Fruit fly (Drosophila melanogaster): ENCODE results near the gene ImpE3.
"Not testable (repeated sequence)": the region's sequence is repeated elsewhere in the genome, so short reads cannot be mapped to it uniquely, and the experiment has no call there.

ImpE3 gene

DNA sequence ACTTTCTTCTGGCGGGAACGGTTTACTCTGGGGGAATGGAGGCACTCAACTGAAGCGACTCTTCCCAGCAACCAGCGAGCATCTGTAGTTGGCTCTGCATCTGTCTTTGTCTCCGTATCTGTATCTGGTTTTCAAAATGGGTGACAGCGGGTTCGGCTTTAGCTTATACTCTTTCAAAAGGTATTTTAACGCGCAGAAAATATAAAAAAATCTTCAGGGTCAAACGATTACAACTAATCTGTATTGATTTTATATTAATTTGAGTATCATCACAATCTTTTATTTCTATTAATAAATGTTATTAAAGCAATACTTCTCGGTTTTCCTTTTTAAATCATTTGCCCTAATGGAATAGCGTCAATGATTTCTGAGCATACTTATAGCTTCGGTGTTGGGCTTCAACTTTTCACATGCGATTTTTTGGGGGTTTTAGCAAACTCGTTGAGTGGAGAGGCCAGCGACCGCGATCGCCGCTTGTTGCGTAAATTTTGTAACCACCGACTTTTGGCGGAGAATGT is at the start of gene ImpE3:
Gene ImpE3, minus strand, starts transcription at position 51 of the 518 bp plus-strand sequence.
- TF ChIP-seq pan (optimal IDR thresholded peaks at IDR 0.05), result no peak
- no peak for TF ChIP-seq EcR (GFP tag; optimal IDR thresholded peaks at IDR 0.05)
- TF ChIP-seq usp (GFP tag; optimal IDR thresholded peaks at IDR 0.05), result no peak
- TF ChIP-seq psq (optimal IDR thresholded peaks at IDR 0.05), result no peak
- no peak for TF ChIP-seq CG8478 (optimal IDR thresholded peaks at IDR 0.05)
- no peak for TF ChIP-seq Dll (optimal IDR thresholded peaks at IDR 0.05)

DNA sequence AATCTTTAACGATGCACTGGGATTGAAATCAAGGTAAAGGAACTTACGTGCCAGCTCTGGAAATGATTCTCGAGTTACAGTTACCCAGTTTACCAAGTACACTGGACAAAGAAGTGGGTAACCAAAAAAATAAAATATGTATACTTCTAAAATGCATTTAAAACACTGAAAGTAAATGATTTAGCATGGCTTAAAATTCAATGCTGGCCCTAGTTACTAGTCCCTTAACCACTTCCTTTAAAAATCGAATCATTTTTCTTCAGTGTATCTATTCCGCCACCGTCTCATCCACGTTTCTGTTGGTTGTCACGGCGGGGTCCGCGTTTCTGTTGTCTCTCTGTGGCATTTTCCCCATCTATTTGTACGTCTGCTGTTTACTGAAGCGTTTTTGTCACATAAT is 43.3 kb upstream of the ImpE3 start:
- TF ChIP-seq EcR (GFP tag; optimal IDR thresholded peaks at IDR 0.05) (no peak), usp (GFP tag; optimal IDR thresholded peaks at IDR 0.05) (no peak), CG8478 (optimal IDR thresholded peaks at IDR 0.05) (no peak), pan (optimal IDR thresholded peaks at IDR 0.05) (no peak), psq (optimal IDR thresholded peaks at IDR 0.05) (no peak), Dll (optimal IDR thresholded peaks at IDR 0.05) (no peak)

dm6 chr3R:8058984-8059383 is 29.6 kb upstream of the ImpE3 start, which contains the start of gene mAChR-B:
Gene mAChR-B, plus strand, starts transcription at chr3R:8059284.
- TF ChIP-seq CG8478 (optimal IDR thresholded peaks at IDR 0.05), result no peak
- TF ChIP-seq psq (optimal IDR thresholded peaks at IDR 0.05), result no peak
- no peak for TF ChIP-seq Dll (optimal IDR thresholded peaks at IDR 0.05)
- TF ChIP-seq usp (GFP tag; optimal IDR thresholded peaks at IDR 0.05), result no peak
- TF ChIP-seq EcR (GFP tag; optimal IDR thresholded peaks at IDR 0.05), result no peak
- TF ChIP-seq pan (optimal IDR thresholded peaks at IDR 0.05), result no peak

DNA sequence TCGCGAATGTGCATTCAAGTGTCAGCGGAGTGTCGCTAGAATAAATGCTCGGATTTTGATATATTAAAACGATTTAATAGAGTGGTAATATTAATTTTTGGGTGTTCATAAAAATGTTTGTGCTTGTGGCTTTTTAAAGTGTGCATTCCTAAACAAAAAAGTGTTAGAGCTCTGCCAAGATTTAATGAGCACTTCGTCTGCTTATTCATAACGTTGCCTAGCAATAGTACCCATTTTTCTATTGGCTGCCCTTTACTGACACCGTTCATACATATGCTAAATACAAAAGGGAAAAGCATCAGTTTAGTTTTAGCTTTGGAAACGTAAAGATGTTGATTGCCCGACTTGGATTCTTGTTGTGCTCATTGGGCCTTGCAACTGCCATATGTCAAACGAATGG is 20.0 kb upstream of the ImpE3 start, which contains the start of gene CG43061:
Gene CG43061, plus strand, starts transcription at position 301 of the 400 bp plus-strand sequence.
- TF ChIP-seq pan (optimal IDR thresholded peaks at IDR 0.05); EcR (GFP tag; optimal IDR thresholded peaks at IDR 0.05); psq (optimal IDR thresholded peaks at IDR 0.05): not testable (repeated sequence)

dm6 chr3R:8048867-8049266 is 19.5 kb upstream of the ImpE3 start, which contains the start of gene CG43618:
Gene CG43618, plus strand, starts transcription at chr3R:8049167.
- not testable (repeated sequence) for TF ChIP-seq psq, CG8478, Dll (optimal IDR thresholded peaks at IDR 0.05)

DNA sequence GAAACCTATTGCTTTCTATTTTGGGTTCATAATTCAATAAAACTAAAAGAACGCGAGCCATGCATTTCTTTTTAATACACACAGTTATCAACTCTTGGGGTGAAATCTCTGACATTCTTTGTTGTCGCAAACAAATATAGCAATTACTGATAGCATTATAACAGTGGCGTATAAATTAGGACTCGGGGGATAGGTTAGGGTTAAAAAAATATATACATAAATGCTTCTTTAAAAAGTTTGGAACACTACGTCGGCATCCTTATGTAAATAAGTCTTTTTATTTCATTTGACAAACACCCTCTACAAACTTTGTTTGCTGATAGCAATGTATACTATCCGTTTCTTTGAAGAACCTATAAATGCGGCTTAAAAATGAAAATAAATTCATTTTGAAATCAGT is 11.5 kb upstream of the ImpE3 start, which contains the start of gene CG43060:
Gene CG43060, plus strand, starts transcription at position 382 of the 400 bp plus-strand sequence.
- TF ChIP-seq EcR (GFP tag; optimal IDR thresholded peaks at IDR 0.05) (no peak), CG8478 (optimal IDR thresholded peaks at IDR 0.05) (no peak), Dll (optimal IDR thresholded peaks at IDR 0.05) (no peak), usp (GFP tag; optimal IDR thresholded peaks at IDR 0.05) (no peak), psq (optimal IDR thresholded peaks at IDR 0.05) (no peak)

DNA sequence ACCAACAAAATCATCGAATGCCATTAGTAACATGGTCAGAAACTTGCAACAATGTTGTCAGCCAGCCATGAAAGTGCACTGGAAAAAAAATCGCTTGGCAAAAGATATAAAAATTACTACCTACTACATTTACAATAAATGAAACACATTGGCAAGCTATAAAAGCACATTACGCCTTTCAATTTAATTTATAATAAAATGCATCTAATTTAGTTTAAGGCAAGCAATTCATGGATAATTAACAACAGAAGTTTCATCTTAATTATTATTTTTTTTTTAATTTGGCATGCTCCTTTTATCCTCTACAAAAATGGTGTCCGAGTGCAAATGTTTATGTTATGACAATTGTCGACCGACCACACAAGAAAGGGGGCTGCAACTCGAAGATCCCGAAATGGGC is 9.6 kb upstream of the ImpE3 start:
- TF ChIP-seq psq (optimal IDR thresholded peaks at IDR 0.05) (no peak), EcR (GFP tag; optimal IDR thresholded peaks at IDR 0.05) (no peak), CG8478 (optimal IDR thresholded peaks at IDR 0.05) (no peak), pan (optimal IDR thresholded peaks at IDR 0.05) (no peak), usp (GFP tag; optimal IDR thresholded peaks at IDR 0.05) (no peak), Dll (optimal IDR thresholded peaks at IDR 0.05) (no peak)

dm6 chr3R:8037896-8038295 is 8.6 kb upstream of the ImpE3 start:
- TF ChIP-seq Dll (optimal IDR thresholded peaks at IDR 0.05), result no peak
- TF ChIP-seq pan (optimal IDR thresholded peaks at IDR 0.05), result no peak
- TF ChIP-seq EcR (GFP tag; optimal IDR thresholded peaks at IDR 0.05), result no peak
- no peak for TF ChIP-seq usp (GFP tag; optimal IDR thresholded peaks at IDR 0.05)
- no peak for TF ChIP-seq CG8478 (optimal IDR thresholded peaks at IDR 0.05)
- TF ChIP-seq psq (optimal IDR thresholded peaks at IDR 0.05), result no peak

dm6 chr3R:8032923-8033478 is 3.7 kb upstream of the ImpE3 start, which contains the start of the genes CG11035 and unc-45:
Gene CG11035, minus strand, starts transcription at chr3R:8033009.
Gene unc-45, plus strand, starts transcription at chr3R:8033301.
- no peak for TF ChIP-seq EcR (GFP tag; optimal IDR thresholded peaks at IDR 0.05)
- TF ChIP-seq Dll (optimal IDR thresholded peaks at IDR 0.05), result no peak
- no peak for TF ChIP-seq CG8478 (optimal IDR thresholded peaks at IDR 0.05)
- TF ChIP-seq psq (optimal IDR thresholded peaks at IDR 0.05), result no peak
- no peak for TF ChIP-seq pan (optimal IDR thresholded peaks at IDR 0.05)
- no peak for TF ChIP-seq usp (GFP tag; optimal IDR thresholded peaks at IDR 0.05)

DNA sequence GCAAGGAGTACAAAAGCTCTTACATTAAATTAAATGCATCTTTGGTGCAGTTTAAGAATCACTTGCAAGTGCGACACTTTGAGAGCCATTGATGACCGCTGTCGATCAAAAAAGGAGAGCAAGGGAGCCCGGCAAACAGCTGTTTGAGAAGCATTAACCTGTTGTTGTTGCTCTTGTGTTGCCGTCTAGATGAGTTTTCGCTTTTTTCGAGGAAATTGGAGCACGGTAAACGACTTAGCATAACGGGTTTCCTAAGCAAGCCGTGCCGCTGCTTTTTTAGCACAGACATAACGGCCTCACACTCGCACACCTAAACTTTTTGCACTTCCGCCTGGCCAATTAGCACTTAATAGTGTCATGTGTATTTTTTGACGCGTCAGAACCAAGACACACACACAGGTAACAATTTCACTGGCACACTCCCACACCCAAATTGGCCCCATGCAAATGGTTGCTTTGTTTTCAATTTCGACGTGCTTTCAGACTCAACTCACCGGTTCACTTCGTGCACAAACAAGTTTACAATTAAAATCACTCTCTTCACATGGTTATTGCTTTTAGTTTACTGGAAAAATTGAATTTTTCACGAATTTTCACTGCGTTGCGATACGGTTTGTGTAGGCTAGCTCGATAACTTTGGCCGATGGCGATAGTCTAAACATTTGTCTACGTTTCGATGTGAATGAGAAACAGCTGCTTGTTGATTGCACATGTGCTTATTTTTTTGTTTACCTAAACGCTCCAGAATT is 979 bp upstream of the ImpE3 start, which contains the start of the genes CG10903 and CG2747:
Gene CG10903, plus strand, starts transcription at position 261 of the 749 bp plus-strand sequence.
Gene CG2747, minus strand, starts transcription at position 640 of the 749 bp plus-strand sequence.
- no peak for TF ChIP-seq CG8478 (optimal IDR thresholded peaks at IDR 0.05)
- no peak for TF ChIP-seq usp (GFP tag; optimal IDR thresholded peaks at IDR 0.05)
- no peak for TF ChIP-seq Dll (optimal IDR thresholded peaks at IDR 0.05)
- TF ChIP-seq psq (optimal IDR thresholded peaks at IDR 0.05), result no peak
- no peak for TF ChIP-seq EcR (GFP tag; optimal IDR thresholded peaks at IDR 0.05)
- TF ChIP-seq pan (optimal IDR thresholded peaks at IDR 0.05), result no peak

DNA sequence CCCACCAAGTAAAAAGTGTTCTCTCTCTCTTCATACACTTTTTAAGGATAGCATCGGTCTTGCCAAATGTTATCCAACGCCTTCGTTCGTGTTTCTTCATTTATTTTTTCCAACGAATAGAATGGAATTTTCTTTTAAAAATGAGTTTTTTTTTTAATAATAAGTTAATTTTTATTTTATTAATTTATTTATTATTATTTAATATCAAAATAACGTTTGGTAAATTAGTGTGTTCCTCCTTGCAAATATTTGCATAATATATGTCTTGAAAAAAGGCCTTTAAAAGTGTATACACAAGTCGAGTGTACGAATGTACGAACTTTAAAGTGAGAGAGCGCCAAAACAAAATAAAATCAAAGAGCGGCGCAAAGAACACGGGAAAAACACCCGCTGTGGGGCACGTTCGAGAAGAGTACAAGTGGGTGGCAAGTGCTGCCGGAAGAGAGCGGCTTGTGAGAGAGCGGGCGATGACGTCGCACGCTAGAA is 2.1 kb downstream of the ImpE3 start:
- TF ChIP-seq pan (optimal IDR thresholded peaks at IDR 0.05) (no peak), Dll (optimal IDR thresholded peaks at IDR 0.05) (peak; percentile 63), EcR (GFP tag; optimal IDR thresholded peaks at IDR 0.05) (no peak)

DNA sequence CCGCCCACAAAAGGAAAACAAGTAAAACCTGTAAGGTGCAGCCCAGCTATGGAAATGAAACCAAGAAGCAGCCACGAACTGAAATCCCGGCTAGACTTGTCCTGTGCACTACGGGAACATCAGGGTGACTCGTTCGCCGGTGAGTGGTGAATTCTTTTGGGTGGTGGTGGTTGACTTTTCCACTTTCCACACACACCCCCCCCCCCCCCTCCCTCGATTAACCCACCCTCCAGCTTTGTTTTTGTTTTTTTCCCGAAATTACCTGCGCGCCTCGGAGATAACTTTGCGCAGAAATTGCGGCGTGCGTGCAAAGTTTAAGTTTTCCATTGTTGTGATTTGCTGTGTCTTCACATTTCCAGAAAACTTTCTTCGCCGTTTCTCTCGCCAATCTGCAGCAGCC is 2.8 kb downstream of the ImpE3 start:
- no peak for TF ChIP-seq EcR (GFP tag; optimal IDR thresholded peaks at IDR 0.05)
- TF ChIP-seq Dll (optimal IDR thresholded peaks at IDR 0.05), result no peak
- no peak for TF ChIP-seq CG8478 (optimal IDR thresholded peaks at IDR 0.05)
- no peak for TF ChIP-seq pan (optimal IDR thresholded peaks at IDR 0.05)
- TF ChIP-seq psq (optimal IDR thresholded peaks at IDR 0.05), result no peak
- TF ChIP-seq usp (GFP tag; optimal IDR thresholded peaks at IDR 0.05), result no peak
